Worm (Caenorhabditis elegans): Measurements from ENCODE around the gene ptr-19.

DNA sequence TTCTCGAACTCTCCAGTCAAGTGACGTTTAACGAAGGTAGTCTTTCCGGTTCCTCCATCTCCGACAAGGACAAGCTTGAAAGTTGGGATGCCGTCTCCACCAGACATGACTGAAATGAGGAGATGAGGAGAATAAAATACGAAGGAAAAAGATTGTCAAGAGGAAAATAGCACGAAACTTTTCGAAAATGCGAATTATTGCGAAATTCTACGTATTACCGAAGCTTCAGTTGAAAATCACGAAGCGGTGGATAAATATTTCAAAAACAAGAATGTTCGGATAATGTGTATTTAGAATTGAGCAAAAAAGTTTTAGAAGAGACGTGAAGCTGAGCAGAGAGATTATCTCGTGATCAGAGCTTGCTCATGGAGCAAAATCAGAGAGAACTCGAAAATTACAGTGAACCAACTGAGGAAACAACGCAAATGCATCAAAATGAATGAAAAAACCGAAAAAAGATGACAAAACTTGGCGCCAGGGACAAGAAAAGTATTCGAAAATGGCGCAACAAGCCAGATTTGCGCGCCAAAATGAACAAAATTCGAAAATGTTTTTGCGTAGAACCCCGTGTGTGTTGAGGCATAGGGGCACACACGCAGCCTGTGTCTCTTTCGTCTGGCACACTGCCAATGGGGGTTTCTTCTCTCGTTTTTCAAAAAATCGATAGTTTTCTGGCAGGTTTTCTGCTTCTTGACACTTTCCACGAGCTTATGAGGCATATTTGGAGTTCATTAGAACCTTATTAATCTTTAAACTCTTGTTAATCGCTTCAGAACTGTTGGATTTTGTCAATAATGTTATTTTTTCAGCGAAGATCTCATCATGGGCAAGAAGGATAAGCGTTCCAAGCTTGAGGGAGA lies 33.8 kb upstream of the ptr-19 start, which contains the start of the genes ran-1 and dkc-1:
- TF ChIP-seq him-1 (tag; optimal IDR thresholded peaks at IDR 0.05) (no peak), dao-5 (tag; optimal IDR thresholded peaks at IDR 0.05) (no peak)
